Fruit fly (Drosophila melanogaster) whole organism, embryonic: ENCODE results near the gene CG7304.

Source experiments
- CG10267 ChIP-seq: fragments of 200-800 bp; sonication (Bioruptor generic); optimal IDR thresholded peaks from 2 replicates; lab custom pipeline; 2018; ENCODE audit warnings: missing biosample characterization, mild to moderate bottlenecking, missing genetic modification characterization, moderate library complexity
- CG10462 ChIP-seq: fragments of 200-800 bp; sonication (Bioruptor generic); optimal IDR thresholded peaks from 2 replicates; lab custom pipeline; 2016; ENCODE audit warnings: missing biosample characterization, missing genetic modification characterization
- CG12391 ChIP-seq: fragments of 200-800 bp; sonication (Bioruptor generic); optimal IDR thresholded peaks from 3 replicates; lab custom pipeline; 2018; ENCODE audit warnings: missing biosample characterization, mild to moderate bottlenecking, missing genetic modification characterization, moderate library complexity
- CG12659 ChIP-seq: fragments of 200-800 bp; sonication (Bioruptor generic); optimal IDR thresholded peaks from 3 replicates; lab custom pipeline; 2017; ENCODE audit warnings: mild to moderate bottlenecking, missing biosample characterization, missing genetic modification reagents, missing genetic modification characterization
- CG13775 ChIP-seq: fragments of 200-800 bp; sonication (Bioruptor generic); optimal IDR thresholded peaks from 3 replicates; lab custom pipeline; 2017; ENCODE audit warnings: missing biosample characterization, mild to moderate bottlenecking, missing genetic modification characterization
- CG14710 ChIP-seq: fragments of 200-800 bp; sonication (Bioruptor generic); optimal IDR thresholded peaks from 3 replicates; lab custom pipeline; 2019; ENCODE audit warnings: missing biosample characterization, mild to moderate bottlenecking, missing genetic modification characterization, moderate library complexity
- CG17328 ChIP-seq: fragments of 200-800 bp; sonication (Bioruptor generic); IDR thresholded peaks from 2 replicates; pipeline ENCODE4 v1.3.6; 2022; ENCODE audit warnings: missing biosample characterization, missing genetic modification characterization
- CG18011 ChIP-seq: fragments of 200-800 bp; sonication (Bioruptor generic); optimal IDR thresholded peaks from 2 replicates; lab custom pipeline; 2017; ENCODE audit warnings: missing biosample characterization, missing genetic modification characterization, mild to moderate bottlenecking, moderate library complexity, missing genotype
- CG2129 ChIP-seq: fragments of 200-800 bp; sonication (Bioruptor generic); IDR thresholded peaks from 2 replicates; pipeline ENCODE4 v1.3.6; 2022; ENCODE audit warnings: missing biosample characterization, missing genetic modification characterization; ENCODE audit not compliant: partially characterized antibody
- CG3065 ChIP-seq: fragments of 200-800 bp; sonication (Bioruptor generic); optimal IDR thresholded peaks from 2 replicates; lab custom pipeline; 2016; ENCODE audit warnings: missing biosample characterization, missing genetic modification characterization
- CG33557 ChIP-seq: fragments of 200-800 bp; sonication (Bioruptor generic); optimal IDR thresholded peaks from 2 replicates; lab custom pipeline; 2019; ENCODE audit warnings: missing biosample characterization, mild to moderate bottlenecking, missing genetic modification characterization, moderate library complexity
- CG42726 ChIP-seq: fragments of 200-800 bp; sonication (Bioruptor generic); IDR thresholded peaks from 2 replicates; pipeline ENCODE4 v1.3.6; 2022; ENCODE audit warnings: missing biosample characterization, missing genetic modification characterization; ENCODE audit not compliant: partially characterized antibody
- CG4617 ChIP-seq: fragments of 200-800 bp; sonication (Bioruptor generic); optimal IDR thresholded peaks from 3 replicates; lab custom pipeline; 2016; ENCODE audit warnings: missing biosample characterization, missing genetic modification characterization, borderline replicate concordance
- CG5245 ChIP-seq: fragments of 200-800 bp; sonication (Bioruptor generic); optimal IDR thresholded peaks from 3 replicates; lab custom pipeline; 2016; ENCODE audit warnings: missing biosample characterization, missing genetic modification characterization
- CG5953 ChIP-seq: fragments of 200-800 bp; sonication (Bioruptor generic); IDR thresholded peaks from 2 replicates; pipeline ENCODE4 v1.3.6; 2022; ENCODE audit warnings: missing biosample characterization, missing genetic modification characterization
- CG7928 ChIP-seq: fragments of 200-800 bp; sonication (Bioruptor generic); optimal IDR thresholded peaks from 2 replicates; lab custom pipeline; 2017; ENCODE audit warnings: missing biosample characterization, mild to moderate bottlenecking, missing genetic modification characterization
- CG9797 ChIP-seq: fragments of 200-800 bp; sonication (Bioruptor generic); optimal IDR thresholded peaks from 3 replicates; lab custom pipeline; 2018; ENCODE audit warnings: missing biosample characterization, mild to moderate bottlenecking, missing genetic modification characterization
- CG9817 ChIP-seq: fragments of 200-800 bp; sonication (Bioruptor generic); optimal IDR thresholded peaks from 2 replicates; lab custom pipeline; 2018; ENCODE audit warnings: missing biosample characterization, mild to moderate bottlenecking, missing genetic modification characterization, moderate library complexity
- CG9876 ChIP-seq: fragments of 200-800 bp; sonication (Bioruptor generic); optimal IDR thresholded peaks from 2 replicates; lab custom pipeline; 2016; ENCODE audit warnings: missing biosample characterization, missing genetic modification characterization
- Deaf1 ChIP-seq: fragments of 200-800 bp; optimal IDR thresholded peaks from 3 replicates; lab custom pipeline; 2019; ENCODE audit warnings: missing biosample characterization, mild to moderate bottlenecking, missing genetic modification characterization, moderate library complexity
- Dip3 ChIP-seq: fragments of 200-800 bp; sonication (Bioruptor generic); optimal IDR thresholded peaks from 3 replicates; lab custom pipeline; 2016; ENCODE audit warnings: missing biosample characterization, missing genetic modification characterization
- ERR ChIP-seq: fragments of 200-800 bp; sonication (Bioruptor generic); optimal IDR thresholded peaks from 2 replicates; lab custom pipeline; 2016; ENCODE audit warnings: missing biosample characterization, missing genetic modification characterization
- Hr3 ChIP-seq: fragments of 200-800 bp; sonication (Bioruptor generic); optimal IDR thresholded peaks from 3 replicates; lab custom pipeline; 2016; ENCODE audit warnings: missing biosample characterization, missing genetic modification characterization
- Hsf ChIP-seq: fragments of 200-800 bp; sonication (Bioruptor generic); optimal IDR thresholded peaks from 3 replicates; lab custom pipeline; 2016; ENCODE audit warnings: missing biosample characterization, missing genetic modification characterization
- MTF-1 ChIP-seq: fragments of 200-800 bp; sonication (Bioruptor generic); optimal IDR thresholded peaks from 2 replicates; lab custom pipeline; 2018; ENCODE audit warnings: missing biosample characterization, mild to moderate bottlenecking, missing genetic modification characterization, borderline replicate concordance
- Neu2 ChIP-seq: fragments of 200-800 bp; sonication (Bioruptor generic); optimal IDR thresholded peaks from 3 replicates; lab custom pipeline; 2016; ENCODE audit warnings: missing biosample characterization, missing genetic modification characterization, borderline replicate concordance
- Side ChIP-seq: fragments of 200-800 bp; sonication (Bioruptor generic); optimal IDR thresholded peaks from 2 replicates; lab custom pipeline; 2016; ENCODE audit warnings: missing biosample characterization, missing genetic modification characterization
- Six4 ChIP-seq: fragments of 200-800 bp; sonication (Bioruptor generic); optimal IDR thresholded peaks from 2 replicates; lab custom pipeline; 2016; ENCODE audit warnings: missing biosample characterization, missing genetic modification characterization
- Stat92E ChIP-seq, 3 experiments: fragments of >200 bp in 2 of 3; fragments of 200-800 bp in 1 of 3; sonication (Bioruptor generic) in 1 of 3; optimal IDR thresholded peaks; 2 replicates each; lab custom pipeline; 2017 to 2019; ENCODE audit warnings: missing biosample characterization in 3 of 3, missing genetic modification characterization in 3 of 3, mild to moderate bottlenecking in 1 of 3, moderate library complexity in 1 of 3
- amos ChIP-seq: fragments of 200-800 bp; sonication (Bioruptor generic); IDR thresholded peaks from 2 replicates; pipeline ENCODE4 v1.3.6; 2022; ENCODE audit warnings: missing biosample characterization, missing genetic modification characterization; ENCODE audit not compliant: partially characterized antibody
- aop ChIP-seq: fragments of 200-800 bp; sonication (Bioruptor generic); IDR thresholded peaks from 2 replicates; pipeline ENCODE4 v1.3.6; 2022; ENCODE audit warnings: missing biosample characterization, missing genetic modification characterization
- ap ChIP-seq: fragments of 200-800 bp; sonication (Bioruptor generic); IDR thresholded peaks from 2 replicates; pipeline ENCODE4 v1.3.6; 2022; ENCODE audit warnings: missing biosample characterization, missing genetic modification characterization
- ase ChIP-seq: fragments of 200-800 bp; sonication (Bioruptor generic); IDR thresholded peaks from 3 replicates; pipeline ENCODE4 v1.3.6; 2022; ENCODE audit warnings: missing biosample characterization, missing genetic modification characterization
- cg ChIP-seq: fragments of 200-800 bp; sonication (Bioruptor generic); optimal IDR thresholded peaks from 3 replicates; lab custom pipeline; 2019; ENCODE audit warnings: missing biosample characterization, mild to moderate bottlenecking, missing genetic modification characterization, moderate library complexity
- dm ChIP-seq: fragments of 200-800 bp; sonication (Bioruptor generic); optimal IDR thresholded peaks from 3 replicates; lab custom pipeline; 2016; ENCODE audit warnings: missing biosample characterization, missing genetic modification characterization
- dmrt99B ChIP-seq: fragments of 200-800 bp; sonication (Bioruptor generic); optimal IDR thresholded peaks from 2 replicates; lab custom pipeline; 2018; ENCODE audit warnings: missing biosample characterization, mild to moderate bottlenecking, missing genetic modification characterization, moderate library complexity
- dpn ChIP-seq, 2 experiments: fragments of 200-800 bp; sonication (Bioruptor generic); optimal IDR thresholded peaks; 3 replicates each; lab custom pipeline; 2016; ENCODE audit warnings: missing biosample characterization in 2 of 2, missing genetic modification characterization in 2 of 2
- eve ChIP-seq, 2 experiments: fragments of >200 bp; optimal IDR thresholded peaks; 2 replicates each; lab custom pipeline; 2017; ENCODE audit warnings: missing biosample characterization in 2 of 2, missing genetic modification characterization in 2 of 2
- ftz-f1 ChIP-seq: fragments of 200-800 bp; sonication (Bioruptor generic); optimal IDR thresholded peaks from 2 replicates; lab custom pipeline; 2016; ENCODE audit warnings: missing biosample characterization, missing genetic modification characterization
- gcm2 ChIP-seq: fragments of 200-800 bp; sonication (Bioruptor generic); optimal IDR thresholded peaks from 2 replicates; lab custom pipeline; 2016; ENCODE audit warnings: missing biosample characterization, missing genetic modification characterization
- gfzf ChIP-seq: fragments of 200-800 bp; sonication (Bioruptor generic); optimal IDR thresholded peaks from 2 replicates; lab custom pipeline; 2016; ENCODE audit warnings: missing biosample characterization, mild to moderate bottlenecking, missing genetic modification characterization, moderate library complexity
- insv ChIP-seq, 2 experiments: fragments of 200-800 bp; sonication (Bioruptor generic); optimal IDR thresholded peaks; 3 replicates each; lab custom pipeline; 2016 to 2018; ENCODE audit warnings: missing biosample characterization in 2 of 2, missing genetic modification characterization in 2 of 2
- lmd ChIP-seq: fragments of 200-800 bp; sonication (Bioruptor generic); IDR thresholded peaks from 2 replicates; pipeline ENCODE4 v1.3.6; 2022; ENCODE audit warnings: missing biosample characterization, missing genetic modification characterization
- maf-S ChIP-seq: fragments of 200-800 bp; sonication (Bioruptor generic); optimal IDR thresholded peaks from 2 replicates; lab custom pipeline; 2016; ENCODE audit warnings: missing biosample characterization, missing genetic modification characterization
- nerfin-1 ChIP-seq: fragments of 200-800 bp; sonication (Bioruptor generic); optimal IDR thresholded peaks from 3 replicates; lab custom pipeline; 2019; ENCODE audit warnings: missing biosample characterization, mild to moderate bottlenecking, missing genetic modification characterization, moderate library complexity
- nmo ChIP-seq: fragments of 200-800 bp; sonication (Bioruptor generic); optimal IDR thresholded peaks from 2 replicates; lab custom pipeline; 2018; ENCODE audit warnings: missing biosample characterization, mild to moderate bottlenecking, missing genetic modification characterization, moderate library complexity
- repo ChIP-seq: fragments of 200-800 bp; sonication (Bioruptor generic); optimal IDR thresholded peaks from 2 replicates; lab custom pipeline; 2016; ENCODE audit warnings: missing biosample characterization, missing genetic modification characterization
- ro ChIP-seq: fragments of 200-800 bp; sonication (Bioruptor generic); IDR thresholded peaks from 2 replicates; pipeline ENCODE4 v1.3.6; 2022; ENCODE audit warnings: missing biosample characterization, missing genetic modification characterization
- row ChIP-seq: fragments of 200-800 bp; sonication (Bioruptor generic); IDR thresholded peaks from 3 replicates; pipeline ENCODE4 v1.3.6; 2022; ENCODE audit warnings: missing biosample characterization, missing genetic modification characterization
- sna ChIP-seq: fragments of 200-800 bp; sonication (Bioruptor generic); IDR thresholded peaks from 2 replicates; pipeline ENCODE4 v1.3.6; 2022; ENCODE audit warnings: missing biosample characterization, missing genetic modification characterization; ENCODE audit not compliant: partially characterized antibody
- ttk ChIP-seq: fragments of 200-800 bp; sonication (Bioruptor generic); IDR thresholded peaks from 2 replicates; pipeline ENCODE4 v2.1.2; 2022; ENCODE audit warnings: missing biosample characterization, missing genetic modification characterization

The CG7304 gene

DNA sequence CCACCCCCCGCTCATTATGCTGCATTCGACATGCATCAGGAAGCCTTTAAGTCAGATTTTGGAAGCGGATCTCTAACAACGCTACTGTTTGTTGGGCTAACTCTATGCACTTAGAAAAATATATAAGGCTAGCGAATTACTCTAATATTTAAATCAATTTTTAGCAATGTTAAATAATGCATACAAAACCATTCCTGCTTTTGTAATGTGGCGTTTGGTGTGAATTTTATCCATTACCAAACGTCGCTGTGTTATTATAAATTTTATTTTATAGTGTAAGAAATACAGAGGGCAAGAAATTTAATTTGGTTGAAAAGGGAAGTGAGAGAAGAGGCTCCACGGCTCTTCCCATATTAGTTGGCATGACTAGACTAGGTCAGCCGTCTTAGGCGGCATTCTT is 6.7 kb upstream of the CG7304 start (continued):
- peak; percentile 23 for TF ChIP-seq dmrt99B (tag; lab: Kevin White, UChicago)
- peak; percentile 57 for TF ChIP-seq CG10267
- TF ChIP-seq Hr3 (GFP tag; lab: Kevin White, UChicago) = no peak
- peak; percentile 22; the same call in 1 of the 3 replicates for TF ChIP-seq row (GFP tag; lab: Robert Waterston, UW)
- peak; percentile 9 for TF ChIP-seq CG5245 (GFP tag; lab: Kevin White, UChicago)
- TF ChIP-seq CG7928 (GFP tag; lab: Kevin White, UChicago) = no peak
- TF ChIP-seq CG9817 = no peak
- TF ChIP-seq CG9876 = no peak
- no peak for TF ChIP-seq CG18011
- TF ChIP-seq CG17328 = peak; percentile 40; the same call in 1 of the 2 replicates
- TF ChIP-seq CG14710 = peak; percentile 55
- no peak for TF ChIP-seq Stat92E (GFP tag; optimal IDR thresholded peaks at IDR 0.05; lab: Kevin White, UChicago)
- no peak for TF ChIP-seq maf-S
- no peak for TF ChIP-seq CG4617 (GFP tag; lab: Kevin White, UChicago)
- TF ChIP-seq Dip3 (GFP tag; lab: Kevin White, UChicago) = no peak
- TF ChIP-seq ERR (GFP tag; lab: Kevin White, UChicago) = no peak
- TF ChIP-seq lmd (GFP tag; lab: Robert Waterston, UW) = no peak
- TF ChIP-seq eve (GFP tag; optimal IDR thresholded peaks at IDR 0.05; lab: Kevin White, UChicago) = peak in 1 of 2 experiments; percentile 27
- no peak for TF ChIP-seq ro
- TF ChIP-seq Deaf1 (tag; lab: Kevin White, UChicago) = no peak
- TF ChIP-seq dm (GFP tag; lab: Kevin White, UChicago) = no peak
- TF ChIP-seq aop = no peak
- TF ChIP-seq CG13775 (GFP tag; lab: Kevin White, UChicago) = no peak
- TF ChIP-seq CG9797 = no peak
- TF ChIP-seq Neu2 (GFP tag; lab: Kevin White, UChicago) = no peak
- peak; percentile 59 for TF ChIP-seq nmo (GFP tag; lab: Kevin White, UChicago)
- no peak for TF ChIP-seq CG3065 (GFP tag; lab: Kevin White, UChicago)
- TF ChIP-seq gfzf (GFP tag; lab: Kevin White, UChicago) = no peak
- no peak for TF ChIP-seq Six4 (GFP tag; lab: Kevin White, UChicago)
- peak; percentile 54 for TF ChIP-seq CG33557 (GFP tag; lab: Kevin White, UChicago)
- TF ChIP-seq gcm2 = no peak
- no peak for TF ChIP-seq repo (GFP tag; lab: Kevin White, UChicago)
- no peak for TF ChIP-seq CG42726 (GFP tag; lab: Robert Waterston, UW)
- peak; percentile 54 for TF ChIP-seq CG12391 (tag; lab: Kevin White, UChicago)
- no peak for TF ChIP-seq insv (GFP tag; optimal IDR thresholded peaks at IDR 0.05; lab: Kevin White, UChicago)
- TF ChIP-seq ttk = no peak
- TF ChIP-seq MTF-1 (GFP tag; lab: Kevin White, UChicago) = no peak
- TF ChIP-seq Side (GFP tag; lab: Kevin White, UChicago) = no peak
- TF ChIP-seq ftz-f1 = no peak
- no peak for TF ChIP-seq ap (GFP tag; lab: Robert Waterston, UW)
- no peak for TF ChIP-seq nerfin-1 (tag; lab: Kevin White, UChicago)
- TF ChIP-seq CG12659 (GFP tag; lab: Kevin White, UChicago) = no peak
- TF ChIP-seq amos = no peak
- no peak for TF ChIP-seq ase
- TF ChIP-seq sna (GFP tag; lab: Robert Waterston, UW) = no peak
- peak; percentile 34 for TF ChIP-seq Hsf (GFP tag; lab: Kevin White, UChicago)
- TF ChIP-seq CG10462 (GFP tag; lab: Kevin White, UChicago) = no peak
- no peak for TF ChIP-seq CG2129
- TF ChIP-seq dpn (GFP tag; optimal IDR thresholded peaks at IDR 0.05; lab: Kevin White, UChicago) = peak in 1 of 2 experiments; percentile 20
- TF ChIP-seq CG5953 = no peak
- no peak for TF ChIP-seq cg (GFP tag; lab: Kevin White, UChicago)
